Worm (Caenorhabditis elegans): ENCODE results near the gene srg-33.

- TF ChIP-seq dao-5 (tag; optimal IDR thresholded peaks at IDR 0.05) (no peak), him-1 (tag; optimal IDR thresholded peaks at IDR 0.05) (no peak)
Measured at ce11 chrV:8278830-8279229, 13.0 kb upstream of the srg-33 start, which contains the start of gene str-136.

Data from whole organism, L4/young adult.